Worm (Caenorhabditis elegans) whole organism, L3 larva: ENCODE measurements around the gene F42G2.7.

Source experiments
- ama-1 ChIP-seq: fragments of 150-350 bp; optimal IDR thresholded peaks from 2 replicates; lab custom pipeline; 2018
- ceh-9 ChIP-seq: sonication (generic microtip); optimal IDR thresholded peaks from 2 replicates; lab custom pipeline; 2018; ENCODE audit warnings: missing biosample characterization, missing genetic modification characterization
- daf-12 ChIP-seq: fragments of 150-350 bp; optimal IDR thresholded peaks from 2 replicates; lab custom pipeline; 2014; ENCODE audit warnings: missing biosample characterization, missing genetic modification reagents, missing genetic modification characterization
- nhr-12 ChIP-seq: fragments of 150-350 bp; optimal IDR thresholded peaks from 2 replicates; lab custom pipeline; 2014; ENCODE audit warnings: missing biosample characterization, missing genetic modification characterization
- nhr-23 ChIP-seq: fragments of 150-350 bp; optimal IDR thresholded peaks from 2 replicates; lab custom pipeline; 2014; ENCODE audit warnings: missing biosample characterization, missing genetic modification reagents, missing genetic modification characterization
- nhr-237 ChIP-seq: fragments of 150-350 bp; optimal IDR thresholded peaks from 2 replicates; lab custom pipeline; 2014; ENCODE audit warnings: missing biosample characterization, missing genetic modification characterization
- nhr-25 ChIP-seq: sonication (generic microtip); optimal IDR thresholded peaks from 2 replicates; lab custom pipeline; 2017; ENCODE audit warnings: missing biosample characterization, missing genetic modification characterization
- nhr-28 ChIP-seq: fragments of 150-350 bp; optimal IDR thresholded peaks from 2 replicates; lab custom pipeline; 2014; ENCODE audit warnings: missing biosample characterization, missing genetic modification characterization
- skn-1 ChIP-seq: fragments of 150-350 bp; optimal IDR thresholded peaks from 2 replicates; lab custom pipeline; 2014; ENCODE audit warnings: missing biosample characterization, missing genetic modification characterization
- unc-39 ChIP-seq: sonication (generic microtip); optimal IDR thresholded peaks from 4 replicates; lab custom pipeline; 2017; ENCODE audit warnings: missing biosample characterization, missing genetic modification characterization

DNA sequence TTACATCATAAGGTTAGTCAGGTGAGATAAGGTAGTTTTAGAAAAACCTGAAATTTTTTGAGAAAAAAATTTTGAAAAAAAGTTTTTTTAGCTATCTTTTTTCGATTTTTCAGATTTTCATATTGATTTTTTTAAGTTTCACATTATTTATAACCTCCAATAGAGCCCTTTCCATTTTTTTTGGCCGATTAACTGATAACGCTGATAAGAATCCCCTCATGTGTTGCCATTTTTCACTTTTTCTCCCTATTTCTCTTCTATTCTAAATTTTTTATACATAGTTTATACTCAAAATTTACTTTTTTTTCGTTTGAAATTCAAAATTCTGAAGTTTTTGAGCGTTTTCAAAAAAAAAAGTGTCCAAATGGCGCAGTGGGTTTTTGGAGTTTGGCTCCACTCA is 20.2 kb downstream of the F42G2.7 start:
- TF ChIP-seq nhr-25 (tag; lab: Kevin White, UChicago) (no peak), skn-1 (tag; lab: Kevin White, UChicago) (no peak), nhr-12 (tag; lab: Kevin White, UChicago) (no peak), ama-1 (lab: Kevin White, UChicago) (no peak), daf-12 (no peak), nhr-237 (no peak), unc-39 (tag; lab: Kevin White, UChicago) (no peak), ceh-9 (tag; lab: Kevin White, UChicago) (no peak), nhr-23 (no peak), nhr-28 (tag; lab: Kevin White, UChicago) (no peak)
